Fruit fly (Drosophila melanogaster) whole organism, embryonic: Measurements from ENCODE around the gene CG17801.

Source experiments
- Adf1 ChIP-seq: fragments of 200-800 bp; sonication (Bioruptor generic); IDR thresholded peaks from 2 replicates; pipeline ENCODE4 v1.3.6; 2022; ENCODE audit warnings: missing biosample characterization, missing genetic modification characterization
- Atf3 ChIP-seq: fragments of 200-800 bp; sonication (Bioruptor generic); optimal IDR thresholded peaks from 3 replicates; lab custom pipeline; 2016; ENCODE audit warnings: missing biosample characterization, missing genetic modification characterization
- B-H2 ChIP-seq: fragments of 200-800 bp; sonication (Bioruptor generic); optimal IDR thresholded peaks from 2 replicates; lab custom pipeline; 2018; ENCODE audit warnings: missing biosample characterization, mild to moderate bottlenecking, missing genetic modification characterization
- BEAF-32 ChIP-seq: fragments of 200-800 bp; sonication (Bioruptor generic); optimal IDR thresholded peaks from 3 replicates; lab custom pipeline; 2017; ENCODE audit warnings: missing biosample characterization, missing genetic modification characterization, mild to moderate bottlenecking, moderate library complexity, missing genetic modification reagents
- Bgb ChIP-seq: fragments of 200-800 bp; sonication (Bioruptor generic); IDR thresholded peaks from 2 replicates; pipeline ENCODE4 v1.3.6; 2022; ENCODE audit warnings: missing biosample characterization, missing genetic modification characterization; ENCODE audit not compliant: partially characterized antibody
- CG10321 ChIP-seq: fragments of 200-800 bp; sonication (Bioruptor generic); IDR thresholded peaks from 2 replicates; pipeline ENCODE4 v1.3.6; 2022; ENCODE audit warnings: missing biosample characterization, missing genetic modification characterization
- CG10543 ChIP-seq: fragments of 200-800 bp; sonication (Bioruptor generic); optimal IDR thresholded peaks from 3 replicates; lab custom pipeline; 2017; ENCODE audit warnings: missing biosample characterization, mild to moderate bottlenecking, missing genetic modification characterization, moderate library complexity
- CG12391 ChIP-seq: fragments of 200-800 bp; sonication (Bioruptor generic); optimal IDR thresholded peaks from 3 replicates; lab custom pipeline; 2018; ENCODE audit warnings: missing biosample characterization, mild to moderate bottlenecking, missing genetic modification characterization, moderate library complexity
- CG13287 ChIP-seq: fragments of 200-800 bp; sonication (Bioruptor generic); IDR thresholded peaks from 2 replicates; pipeline ENCODE4 v1.3.6; 2022; ENCODE audit warnings: missing biosample characterization, missing genetic modification characterization; ENCODE audit not compliant: partially characterized antibody
- CG14441 ChIP-seq: fragments of 200-800 bp; sonication (Bioruptor generic); IDR thresholded peaks from 2 replicates; pipeline ENCODE4 v1.3.6; 2022; ENCODE audit warnings: missing biosample characterization, missing genetic modification characterization
- CG14965 ChIP-seq: fragments of 200-800 bp; sonication (Bioruptor generic); optimal IDR thresholded peaks from 2 replicates; lab custom pipeline; 2016; ENCODE audit warnings: missing biosample characterization, missing genetic modification characterization, borderline replicate concordance
- CG1602 ChIP-seq: fragments of 200-800 bp; sonication (Bioruptor generic); optimal IDR thresholded peaks from 3 replicates; lab custom pipeline; 2016; ENCODE audit warnings: missing biosample characterization, missing genetic modification characterization
- CG18599 ChIP-seq: fragments of 200-800 bp; sonication (Bioruptor generic); optimal IDR thresholded peaks from 3 replicates; lab custom pipeline; 2017; ENCODE audit warnings: missing biosample characterization, missing genetic modification characterization, mild to moderate bottlenecking, moderate library complexity, missing genetic modification reagents
- CG2875 ChIP-seq: fragments of 200-800 bp; sonication (Bioruptor generic); optimal IDR thresholded peaks from 2 replicates; lab custom pipeline; 2017; ENCODE audit warnings: missing biosample characterization, mild to moderate bottlenecking, missing genetic modification characterization, missing genetic modification reagents
- CG2889 ChIP-seq: fragments of 200-800 bp; sonication (Bioruptor generic); IDR thresholded peaks from 3 replicates; pipeline ENCODE4 v1.3.6; 2022; ENCODE audit warnings: missing biosample characterization, missing genetic modification characterization
- CG32532 ChIP-seq: fragments of 200-800 bp; sonication (Bioruptor generic); IDR thresholded peaks from 2 replicates; pipeline ENCODE4 v1.3.6; 2022; ENCODE audit warnings: missing biosample characterization, missing genetic modification characterization
- CG34422 ChIP-seq: fragments of 200-800 bp; sonication (Bioruptor generic); IDR thresholded peaks from 3 replicates; pipeline ENCODE4 v1.3.6; 2022; ENCODE audit warnings: missing biosample characterization, missing genetic modification characterization
- CG5953 ChIP-seq: fragments of 200-800 bp; sonication (Bioruptor generic); IDR thresholded peaks from 2 replicates; pipeline ENCODE4 v1.3.6; 2022; ENCODE audit warnings: missing biosample characterization, missing genetic modification characterization
- CG6175 ChIP-seq: fragments of 200-800 bp; sonication (Bioruptor generic); IDR thresholded peaks from 3 replicates; pipeline ENCODE4 v1.3.6; 2022; ENCODE audit warnings: missing biosample characterization, missing genetic modification characterization
- CG8281 ChIP-seq: fragments of 200-800 bp; sonication (Bioruptor generic); optimal IDR thresholded peaks from 2 replicates; lab custom pipeline; 2018; ENCODE audit warnings: missing biosample characterization, mild to moderate bottlenecking, missing genetic modification characterization, moderate library complexity
- Dip2 ChIP-seq: fragments of 200-800 bp; sonication (Bioruptor generic); IDR thresholded peaks from 2 replicates; pipeline ENCODE4 v1.3.6; 2022; ENCODE audit warnings: missing biosample characterization, missing genetic modification characterization
- Dp ChIP-seq: fragments of 200-800 bp; sonication (Bioruptor generic); optimal IDR thresholded peaks from 2 replicates; lab custom pipeline; 2018; ENCODE audit warnings: missing biosample characterization, mild to moderate bottlenecking, missing genetic modification characterization, moderate library complexity
- MBD-R2 ChIP-seq: fragments of 200-800 bp; sonication (Bioruptor generic); IDR thresholded peaks from 2 replicates; pipeline ENCODE4 v1.3.6; 2022; ENCODE audit warnings: missing biosample characterization, missing genetic modification characterization
- NFAT ChIP-seq: fragments of 200-800 bp; sonication (Bioruptor generic); IDR thresholded peaks from 2 replicates; pipeline ENCODE4 v1.3.6; 2022; ENCODE audit warnings: missing biosample characterization, missing genetic modification characterization
- Trl ChIP-seq, 3 experiments: fragments of >200 bp in 2 of 3; fragments of 200-800 bp in 1 of 3; sonication (Bioruptor generic) in 1 of 3; optimal IDR thresholded peaks; 2 replicates in 1 of 3; 3 replicates in 2 of 3; lab custom pipeline; 2016 to 2017; ENCODE audit warnings: missing biosample characterization in 1 of 3, missing genetic modification characterization in 1 of 3
- abd-A ChIP-seq: fragments of 200-800 bp; sonication (Bioruptor generic); optimal IDR thresholded peaks from 3 replicates; lab custom pipeline; 2019; ENCODE audit warnings: missing biosample characterization, mild to moderate bottlenecking, missing genetic modification characterization, moderate library complexity
- bab2 ChIP-seq: fragments of 200-800 bp; sonication (Bioruptor generic); optimal IDR thresholded peaks from 2 replicates; lab custom pipeline; 2016; ENCODE audit warnings: missing biosample characterization, missing genetic modification characterization
- bbx ChIP-seq: fragments of 200-800 bp; sonication (Bioruptor generic); IDR thresholded peaks from 2 replicates; pipeline ENCODE4 v1.3.6; 2022; ENCODE audit warnings: missing biosample characterization, missing genetic modification characterization; ENCODE audit not compliant: partially characterized antibody
- cwo ChIP-seq: fragments of 200-800 bp; sonication (Bioruptor generic); optimal IDR thresholded peaks from 3 replicates; lab custom pipeline; 2017; ENCODE audit warnings: missing biosample characterization, missing genetic modification characterization, mild to moderate bottlenecking, moderate library complexity, missing genetic modification reagents
- fd102C ChIP-seq: fragments of 200-800 bp; sonication (Bioruptor generic); optimal IDR thresholded peaks from 2 replicates; lab custom pipeline; 2018; ENCODE audit warnings: missing biosample characterization, mild to moderate bottlenecking, missing genetic modification characterization, moderate library complexity
- inv ChIP-seq: fragments of 200-800 bp; sonication (Bioruptor generic); IDR thresholded peaks from 2 replicates; pipeline ENCODE4 v1.3.6; 2022; ENCODE audit warnings: missing biosample characterization, missing genetic modification characterization; ENCODE audit not compliant: partially characterized antibody
- jigr1 ChIP-seq: fragments of 200-800 bp; sonication (Bioruptor generic); IDR thresholded peaks from 3 replicates; pipeline ENCODE4 v1.3.6; 2022; ENCODE audit warnings: missing biosample characterization, missing genetic modification characterization
- lab ChIP-seq: fragments of 200-800 bp; sonication (Bioruptor generic); optimal IDR thresholded peaks from 3 replicates; lab custom pipeline; 2017; ENCODE audit warnings: missing biosample characterization, missing genetic modification characterization, mild to moderate bottlenecking, moderate library complexity, missing genetic modification reagents
- luna ChIP-seq: fragments of 200-800 bp; sonication (Bioruptor generic); optimal IDR thresholded peaks from 2 replicates; lab custom pipeline; 2016; ENCODE audit warnings: missing biosample characterization, missing genetic modification characterization
- mld ChIP-seq: fragments of 200-800 bp; sonication (Bioruptor generic); IDR thresholded peaks from 3 replicates; pipeline ENCODE4 v1.3.6; 2022; ENCODE audit warnings: missing biosample characterization, missing genetic modification characterization; ENCODE audit not compliant: partially characterized antibody
- nerfin-1 ChIP-seq: fragments of 200-800 bp; sonication (Bioruptor generic); optimal IDR thresholded peaks from 3 replicates; lab custom pipeline; 2019; ENCODE audit warnings: missing biosample characterization, mild to moderate bottlenecking, missing genetic modification characterization, moderate library complexity
- nerfin-2 ChIP-seq: fragments of 200-800 bp; sonication (Bioruptor generic); IDR thresholded peaks from 2 replicates; pipeline ENCODE4 v1.3.6; 2022; ENCODE audit warnings: missing biosample characterization, missing genetic modification characterization; ENCODE audit not compliant: partially characterized antibody
- pfk ChIP-seq: fragments of 200-800 bp; sonication (Bioruptor generic); optimal IDR thresholded peaks from 2 replicates; lab custom pipeline; 2018; ENCODE audit warnings: missing biosample characterization, mild to moderate bottlenecking, missing genetic modification characterization, moderate library complexity
- ranshi ChIP-seq: fragments of 200-800 bp; sonication (Bioruptor generic); IDR thresholded peaks from 2 replicates; pipeline ENCODE4 v1.3.6; 2022; ENCODE audit warnings: missing biosample characterization, missing genetic modification characterization
- row ChIP-seq: fragments of 200-800 bp; sonication (Bioruptor generic); IDR thresholded peaks from 3 replicates; pipeline ENCODE4 v1.3.6; 2022; ENCODE audit warnings: missing biosample characterization, missing genetic modification characterization
- sd ChIP-seq: fragments of 200-800 bp; sonication (Bioruptor generic); optimal IDR thresholded peaks from 3 replicates; lab custom pipeline; 2018; ENCODE audit warnings: missing biosample characterization, mild to moderate bottlenecking, missing genetic modification characterization, moderate library complexity
- sim ChIP-seq: fragments of 200-800 bp; sonication (Bioruptor generic); IDR thresholded peaks from 2 replicates; pipeline ENCODE4 v1.3.6; 2022; ENCODE audit warnings: missing biosample characterization, missing genetic modification characterization
- sug ChIP-seq: fragments of 200-800 bp; optimal IDR thresholded peaks from 2 replicates; lab custom pipeline; 2019; ENCODE audit warnings: missing biosample characterization, mild to moderate bottlenecking, missing genetic modification characterization, moderate library complexity
- tna ChIP-seq: fragments of 200-800 bp; sonication (Bioruptor generic); IDR thresholded peaks from 2 replicates; pipeline ENCODE4 v1.3.6; 2022; ENCODE audit warnings: missing biosample characterization, missing genetic modification characterization; ENCODE audit not compliant: partially characterized antibody
- trh ChIP-seq: fragments of 200-800 bp; sonication (Bioruptor generic); optimal IDR thresholded peaks from 2 replicates; lab custom pipeline; 2016; ENCODE audit warnings: missing biosample characterization, missing genetic modification characterization

Gene CG17801

dm6 chr3R:17776104-17776589, 30.7 kb downstream of the CG17801 start (continued):
- TF ChIP-seq mld (GFP tag; lab: Robert Waterston, UW) (no peak), CG13287 (no peak), sim (GFP tag; lab: Robert Waterston, UW) (no peak), Bgb (GFP tag; lab: Robert Waterston, UW) (peak; percentile 20; the same call in 1 of the 2 replicates), Dp (GFP tag; lab: Kevin White, UChicago) (no peak), Adf1 (GFP tag; lab: Robert Waterston, UW) (peak; percentile 86), pfk (GFP tag; lab: Kevin White, UChicago) (peak; percentile 64), CG18599 (GFP tag; lab: Kevin White, UChicago) (peak; percentile 13), bbx (GFP tag; lab: Robert Waterston, UW) (peak; percentile 34; the same call in 1 of the 2 replicates), inv (GFP tag; lab: Robert Waterston, UW) (no peak), CG6175 (GFP tag; lab: Robert Waterston, UW) (0 out of 3 replicates have a peak, but pooled peaks have one; percentile 57), luna (no peak), NFAT (GFP tag; lab: Robert Waterston, UW) (no peak), sug (no peak), nerfin-2 (GFP tag; lab: Robert Waterston, UW) (0 out of 2 replicates have a peak, but pooled peaks have one; percentile 11), MBD-R2 (GFP tag; lab: Robert Waterston, UW) (peak; percentile 20; the same call in 1 of the 2 replicates), Atf3 (no peak), Trl (optimal IDR thresholded peaks at IDR 0.05; lab: Kevin White, UChicago) (peak; percentile 79 to 88), Trl (GFP tag; optimal IDR thresholded peaks at IDR 0.05; lab: Kevin White, UChicago) (no peak), BEAF-32 (no peak), CG14965 (GFP tag; lab: Kevin White, UChicago) (no peak), fd102C (GFP tag; lab: Kevin White, UChicago) (no peak), CG34422 (GFP tag; lab: Robert Waterston, UW) (0 out of 3 replicates have a peak, but pooled peaks have one; percentile 12), CG12391 (tag; lab: Kevin White, UChicago) (no peak), nerfin-1 (peak; percentile 84), CG1602 (GFP tag; lab: Kevin White, UChicago) (no peak), ranshi (GFP tag; lab: Robert Waterston, UW) (0 out of 2 replicates have a peak, but pooled peaks have one; percentile 6), bab2 (GFP tag; lab: Kevin White, UChicago) (no peak), cwo (peak; percentile 43), sd (peak; percentile 88), B-H2 (GFP tag; lab: Kevin White, UChicago) (no peak), CG14441 (no peak), row (GFP tag; lab: Robert Waterston, UW) (peak; percentile 26; the same call in 1 of the 3 replicates), CG10321 (GFP tag; lab: Robert Waterston, UW) (no peak), abd-A (peak; percentile 92), CG10543 (GFP tag; lab: Kevin White, UChicago) (peak; percentile 5), Dip2 (GFP tag; lab: Robert Waterston, UW) (no peak), CG32532 (GFP tag; lab: Robert Waterston, UW) (peak; percentile 47), CG8281 (tag; lab: Kevin White, UChicago) (no peak), CG2889 (GFP tag; lab: Robert Waterston, UW) (no peak), jigr1 (GFP tag; lab: Robert Waterston, UW) (no peak), lab (GFP tag; lab: Kevin White, UChicago) (no peak), tna (GFP tag; lab: Robert Waterston, UW) (no peak), trh (no peak), CG5953 (GFP tag; lab: Robert Waterston, UW) (no peak), CG2875 (no peak)
